Worm (Caenorhabditis elegans): ENCODE data around the gene spr-3.
A peak's percentile ranks its signal among the peaks of the same experiment; 100 is the strongest.

ce11 chrX:4523887-4524350 is 10.0 kb downstream of the spr-3 start, which contains the start of gene pdi-2:
- TF ChIP-seq lin-39 (tag; optimal IDR thresholded peaks at IDR 0.05) (no peak), unc-62 (GFP tag; optimal IDR thresholded peaks at IDR 0.05) (no peak), lsy-2 (tag; optimal IDR thresholded peaks at IDR 0.05) (peak; percentile 72 to 91), nhr-25 (tag; optimal IDR thresholded peaks at IDR 0.05) (peak; percentile 82), nhr-237 (tag; optimal IDR thresholded peaks at IDR 0.05) (peak; percentile 12), nhr-11 (tag; optimal IDR thresholded peaks at IDR 0.05) (no peak), mdl-1 (tag; optimal IDR thresholded peaks at IDR 0.05) (peak in 1 of 2 experiments; percentile 52), fos-1 (tag; optimal IDR thresholded peaks at IDR 0.05) (peak; percentile 53), egl-27 (tag; optimal IDR thresholded peaks at IDR 0.05) (peak; percentile 71), snpc-4 (tag; optimal IDR thresholded peaks at IDR 0.05) (no peak), elt-3 (tag; optimal IDR thresholded peaks at IDR 0.05) (no peak), nhr-12 (tag; optimal IDR thresholded peaks at IDR 0.05) (no peak), mbf-1 (tag; optimal IDR thresholded peaks at IDR 0.05) (no peak)
